Fruit fly (Drosophila melanogaster) whole organism, adult: ENCODE measurements around the gene tant.

ENCODE experiments used
- CG11617 ChIP-seq: fragments of 200-800 bp; sonication (Bioruptor generic); optimal IDR thresholded peaks from 2 replicates; lab custom pipeline; 2017; ENCODE audit warnings: mild to moderate bottlenecking, missing biosample characterization, missing genetic modification reagents, missing genetic modification characterization
- CG12768 ChIP-seq: fragments of 200-800 bp; sonication (Bioruptor generic); optimal IDR thresholded peaks from 2 replicates; lab custom pipeline; 2017; ENCODE audit warnings: missing biosample characterization, missing genetic modification characterization, mild to moderate bottlenecking, moderate library complexity, missing genetic modification reagents
- CG14711 ChIP-seq: fragments of 200-800 bp; sonication (Bioruptor generic); optimal IDR thresholded peaks from 2 replicates; lab custom pipeline; 2018; ENCODE audit warnings: missing biosample characterization, mild to moderate bottlenecking, missing genetic modification characterization, moderate library complexity
- CG1620 ChIP-seq: fragments of 200-800 bp; sonication (Bioruptor generic); optimal IDR thresholded peaks from 2 replicates; lab custom pipeline; 2016; ENCODE audit warnings: missing biosample characterization, missing genetic modification characterization
- CG33017 ChIP-seq: fragments of 200-800 bp; sonication (Bioruptor generic); optimal IDR thresholded peaks from 2 replicates; lab custom pipeline; 2018; ENCODE audit warnings: missing biosample characterization, mild to moderate bottlenecking, missing genetic modification characterization, moderate library complexity
- CG5204 ChIP-seq: fragments of 200-800 bp; sonication (Bioruptor generic); optimal IDR thresholded peaks from 2 replicates; lab custom pipeline; 2016; ENCODE audit warnings: missing biosample characterization, missing genetic modification characterization
- CG7045 ChIP-seq: fragments of 200-800 bp; sonication (Bioruptor generic); optimal IDR thresholded peaks from 2 replicates; lab custom pipeline; 2017; ENCODE audit warnings: missing biosample characterization, mild to moderate bottlenecking, missing genetic modification characterization
- CG7101 ChIP-seq: fragments of 200-800 bp; sonication (Bioruptor generic); optimal IDR thresholded peaks from 2 replicates; lab custom pipeline; 2018; ENCODE audit warnings: missing biosample characterization, mild to moderate bottlenecking, missing genetic modification characterization, moderate library complexity
- Clk ChIP-seq: fragments of 200-800 bp; sonication (Bioruptor generic); optimal IDR thresholded peaks from 2 replicates; lab custom pipeline; 2017; ENCODE audit warnings: missing biosample characterization, missing genetic modification characterization
- Crg-1 ChIP-seq: fragments of 200-800 bp; sonication (Bioruptor generic); optimal IDR thresholded peaks from 2 replicates; lab custom pipeline; 2016; ENCODE audit warnings: missing biosample characterization, missing genetic modification characterization
- Hr96 ChIP-seq: fragments of 200-800 bp; sonication (Bioruptor generic); optimal IDR thresholded peaks from 2 replicates; lab custom pipeline; 2016; ENCODE audit warnings: missing biosample characterization, missing genetic modification characterization
- Mnt ChIP-seq: fragments of 200-800 bp; sonication (Bioruptor generic); optimal IDR thresholded peaks from 2 replicates; lab custom pipeline; 2016; ENCODE audit warnings: missing biosample characterization, mild to moderate bottlenecking, missing genetic modification characterization
- bab1 ChIP-seq: fragments of 200-800 bp; sonication (Bioruptor generic); optimal IDR thresholded peaks from 3 replicates; lab custom pipeline; 2019; ENCODE audit warnings: missing biosample characterization, mild to moderate bottlenecking, missing genetic modification characterization, moderate library complexity
- cic ChIP-seq: fragments of 200-800 bp; sonication (Bioruptor generic); optimal IDR thresholded peaks from 2 replicates; lab custom pipeline; 2017; ENCODE audit warnings: missing biosample characterization, mild to moderate bottlenecking, missing genetic modification characterization, moderate library complexity
- cnc ChIP-seq, 2 experiments: fragments of >200 bp; optimal IDR thresholded peaks; 2 replicates each; lab custom pipeline; 2017
- kay ChIP-seq: fragments of 200-800 bp; sonication (Bioruptor generic); peaks from one replicate; lab custom pipeline; 2016; ENCODE audit warnings: missing biosample characterization, missing genetic modification characterization, borderline replicate concordance
- ovo ChIP-seq: fragments of 200-800 bp; sonication (Bioruptor generic); optimal IDR thresholded peaks from 2 replicates; lab custom pipeline; 2016; ENCODE audit warnings: missing biosample characterization, missing genetic modification characterization
- pad ChIP-seq: fragments of 200-800 bp; sonication (Bioruptor generic); optimal IDR thresholded peaks from 3 replicates; lab custom pipeline; 2017; ENCODE audit warnings: missing biosample characterization, missing genetic modification characterization, mild to moderate bottlenecking, moderate library complexity, missing genetic modification reagents
- tj ChIP-seq: fragments of 200-800 bp; sonication (Bioruptor generic); optimal IDR thresholded peaks from 3 replicates; lab custom pipeline; 2017; ENCODE audit warnings: missing biosample characterization, mild to moderate bottlenecking, missing genetic modification characterization, moderate library complexity
- toe ChIP-seq: fragments of 200-800 bp; sonication (Bioruptor generic); optimal IDR thresholded peaks from 2 replicates; lab custom pipeline; 2016; ENCODE audit warnings: missing biosample characterization, missing genetic modification characterization

The tant gene

dm6 chr3L:6054803-6055202 is at the start of gene tant:
Gene tant, plus strand, starts transcription at chr3L:6055136.
- TF ChIP-seq pad (no peak), CG7045 (GFP tag; lab: Kevin White, UChicago) (no peak), CG11617 (GFP tag; lab: Kevin White, UChicago) (no peak), CG33017 (no peak), tj (GFP tag; lab: Kevin White, UChicago) (no peak), kay (GFP tag; lab: Kevin White, UChicago) (no peak), Crg-1 (GFP tag; lab: Kevin White, UChicago) (no peak), bab1 (GFP tag; lab: Kevin White, UChicago) (peak; percentile 19), CG7101 (tag; lab: Kevin White, UChicago) (no peak), ovo (peak; percentile 3), toe (GFP tag; lab: Kevin White, UChicago) (no peak), cnc (optimal IDR thresholded peaks at IDR 0.05; lab: Kevin White, UChicago) (no peak), Hr96 (peak; percentile 11), Mnt (GFP tag; lab: Kevin White, UChicago) (no peak), CG14711 (tag; lab: Kevin White, UChicago) (no peak), CG1620 (no peak), cic (GFP tag; lab: Kevin White, UChicago) (no peak)

DNA sequence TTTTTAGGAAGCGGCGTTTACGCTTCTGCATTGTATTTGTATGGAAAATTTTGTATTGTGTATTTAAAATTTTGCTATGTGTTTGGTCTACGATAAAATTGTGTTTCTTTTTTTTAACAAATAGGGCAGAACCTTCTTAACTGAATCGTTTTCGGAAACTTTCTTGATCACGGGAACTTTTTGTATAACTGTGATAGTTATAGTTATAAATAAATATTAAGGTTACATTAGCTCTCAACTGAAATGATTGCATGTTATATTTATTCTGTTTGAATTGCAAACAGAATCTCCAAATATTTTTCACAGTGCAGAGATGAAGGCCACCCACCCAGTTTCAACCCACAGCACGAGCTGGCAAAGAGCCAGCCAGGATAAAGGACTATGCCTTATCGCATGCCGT is 44.0 kb upstream of the tant start, which contains the start of gene alphaKap4:
alphaKap4 (minus strand) TSS at position 101 of the 400 bp plus-strand sequence.
- no peak for TF ChIP-seq Mnt (GFP tag; lab: Kevin White, UChicago)

dm6 chr3L:6012950-6013349 is 42.0 kb upstream of the tant start:
- TF ChIP-seq Hr96 (no peak), toe (GFP tag; lab: Kevin White, UChicago) (no peak), Mnt (GFP tag; lab: Kevin White, UChicago) (no peak), tj (GFP tag; lab: Kevin White, UChicago) (no peak), cnc (optimal IDR thresholded peaks at IDR 0.05; lab: Kevin White, UChicago) (no peak), bab1 (GFP tag; lab: Kevin White, UChicago) (no peak), kay (GFP tag; lab: Kevin White, UChicago) (no peak)

- TF ChIP-seq cnc (optimal IDR thresholded peaks at IDR 0.05; lab: Kevin White, UChicago) (no peak), CG14711 (tag; lab: Kevin White, UChicago) (no peak), bab1 (GFP tag; lab: Kevin White, UChicago) (no peak), Crg-1 (GFP tag; lab: Kevin White, UChicago) (no peak), tj (GFP tag; lab: Kevin White, UChicago) (no peak), CG7045 (GFP tag; lab: Kevin White, UChicago) (no peak), Clk (GFP tag; lab: Kevin White, UChicago) (no peak), CG7101 (tag; lab: Kevin White, UChicago) (no peak), Mnt (GFP tag; lab: Kevin White, UChicago) (no peak), pad (no peak)
Observed at dm6 chr3L:6022142-6022541, 32.8 kb upstream of the tant start.

DNA sequence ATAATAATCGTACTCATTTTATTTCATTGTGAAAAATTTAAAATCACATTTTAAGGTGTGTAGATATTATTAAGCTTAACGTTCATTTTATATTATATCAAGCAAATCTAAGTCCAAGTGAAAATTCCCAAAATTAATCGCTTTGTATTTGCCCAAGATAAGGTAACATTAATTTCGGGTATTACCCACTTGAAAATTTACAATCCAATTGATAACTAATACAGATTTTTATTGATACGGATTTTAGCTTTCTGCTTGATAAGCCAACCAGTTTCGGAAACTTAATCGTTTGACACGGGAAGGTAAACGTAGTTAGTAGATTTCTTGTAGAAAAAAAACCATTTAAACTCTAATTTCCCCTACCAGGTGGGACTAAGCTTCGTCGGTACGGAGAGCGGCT is 21.9 kb upstream of the tant start:
- TF ChIP-seq kay (GFP tag; lab: Kevin White, UChicago) (peak; percentile 25), Crg-1 (GFP tag; lab: Kevin White, UChicago) (no peak), ovo (no peak), CG1620 (no peak), pad (no peak)

DNA sequence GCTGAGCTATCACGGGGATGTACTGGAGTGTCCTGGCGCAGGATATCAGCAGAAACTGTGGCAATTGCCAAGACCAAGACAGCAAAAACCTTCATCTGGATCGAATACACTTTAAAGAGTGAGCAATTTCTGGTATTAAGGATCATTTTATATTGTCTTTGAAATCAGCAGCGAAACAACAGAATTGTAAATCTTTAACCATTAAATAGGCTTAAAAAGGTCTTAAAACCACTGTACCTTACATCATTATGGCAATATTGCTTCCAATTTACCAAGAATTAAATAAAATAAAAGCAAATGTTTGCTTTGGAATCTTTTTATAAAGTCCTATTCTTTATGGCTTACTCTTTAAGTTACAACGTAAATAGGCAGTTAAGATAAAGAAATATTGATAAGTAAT is 20.4 kb upstream of the tant start, which contains the start of gene CG10477:
CG10477 (minus strand) TSS at position 101 of the 400 bp plus-strand sequence.
- TF ChIP-seq CG14711 (tag; lab: Kevin White, UChicago) (no peak), CG12768 (no peak), toe (GFP tag; lab: Kevin White, UChicago) (no peak), cic (GFP tag; lab: Kevin White, UChicago) (no peak), Crg-1 (GFP tag; lab: Kevin White, UChicago) (no peak), cnc (optimal IDR thresholded peaks at IDR 0.05; lab: Kevin White, UChicago) (no peak), CG5204 (GFP tag; lab: Kevin White, UChicago) (no peak), Hr96 (no peak), CG33017 (no peak), CG7045 (GFP tag; lab: Kevin White, UChicago) (no peak), CG1620 (no peak), pad (no peak), Mnt (GFP tag; lab: Kevin White, UChicago) (no peak), CG11617 (GFP tag; lab: Kevin White, UChicago) (no peak)

DNA sequence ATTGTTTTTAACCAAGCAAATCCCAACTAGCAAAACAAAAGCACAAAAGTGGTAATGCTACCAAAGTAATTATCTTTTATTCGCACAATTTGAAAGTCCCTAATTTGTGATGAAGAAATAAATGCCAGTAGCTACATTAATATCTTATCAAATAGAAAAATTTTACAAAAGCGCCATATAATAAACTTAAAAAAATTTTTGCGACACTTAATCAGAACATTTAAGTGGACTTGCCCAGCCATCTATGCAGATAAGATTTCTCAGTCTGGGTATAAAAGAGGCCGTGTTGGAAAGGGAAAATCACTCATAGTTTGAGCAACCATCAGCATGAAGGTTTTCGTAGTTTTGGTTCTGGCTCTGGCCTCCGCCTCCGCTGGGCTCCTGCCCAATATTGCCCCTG is 20.0 kb upstream of the tant start, which contains the start of gene yip7:
yip7 (plus strand) TSS at position 301 of the 400 bp plus-strand sequence.
- no peak for TF ChIP-seq CG1620
- no peak for TF ChIP-seq cnc (optimal IDR thresholded peaks at IDR 0.05; lab: Kevin White, UChicago)
- TF ChIP-seq kay (GFP tag; lab: Kevin White, UChicago): no peak
- TF ChIP-seq CG11617 (GFP tag; lab: Kevin White, UChicago): no peak
- no peak for TF ChIP-seq CG14711 (tag; lab: Kevin White, UChicago)
- TF ChIP-seq CG5204 (GFP tag; lab: Kevin White, UChicago): no peak
- TF ChIP-seq Crg-1 (GFP tag; lab: Kevin White, UChicago): no peak
- no peak for TF ChIP-seq pad
- no peak for TF ChIP-seq toe (GFP tag; lab: Kevin White, UChicago)
- TF ChIP-seq CG7045 (GFP tag; lab: Kevin White, UChicago): no peak
- no peak for TF ChIP-seq CG7101 (tag; lab: Kevin White, UChicago)
- no peak for TF ChIP-seq Mnt (GFP tag; lab: Kevin White, UChicago)
- TF ChIP-seq CG12768: no peak
- TF ChIP-seq cic (GFP tag; lab: Kevin White, UChicago): no peak
- no peak for TF ChIP-seq Clk (GFP tag; lab: Kevin White, UChicago)
